Worm (Caenorhabditis elegans) whole organism, midembryonic: Measurements from ENCODE around the gene C54F6.5.

Source experiments
- T22C8.4 ChIP-seq: fragments of 200-800 bp; sonication (Bioruptor generic); IDR thresholded peaks from 2 replicates; pipeline ENCODE4 v1.3.6; 2022; ENCODE audit warnings: missing genetic modification characterization, missing compliant biosample characterization
- cog-1 ChIP-seq: sonication (generic microtip); optimal IDR thresholded peaks from 2 replicates; lab custom pipeline; 2016; ENCODE audit warnings: missing genetic modification characterization, missing compliant biosample characterization
- flt-1 ChIP-seq: fragments of 200-800 bp; sonication (Bioruptor generic); IDR thresholded peaks from 2 replicates; pipeline ENCODE4 v1.3.6; 2022; ENCODE audit warnings: missing genetic modification characterization, missing compliant biosample characterization
- klf-2 ChIP-seq: fragments of 200-800 bp; sonication (Bioruptor generic); conservative IDR thresholded peaks from 2 replicates; pipeline ENCODE4 v1.3.6; 2022; ENCODE audit warnings: missing genetic modification reagents, missing genetic modification characterization, missing compliant biosample characterization
- ref-1 ChIP-seq: fragments of 200-800 bp; sonication (Bioruptor generic); conservative IDR thresholded peaks from 2 replicates; pipeline ENCODE4 v1.3.6; 2022; ENCODE audit warnings: missing genetic modification reagents, missing genetic modification characterization, missing compliant biosample characterization
- tab-1 ChIP-seq: fragments of 200-800 bp; sonication (Bioruptor generic); IDR thresholded peaks from 2 replicates; pipeline ENCODE4 v1.3.6; 2022; ENCODE audit warnings: missing genetic modification characterization, missing compliant biosample characterization
- ztf-23 ChIP-seq: fragments of 200-800 bp; sonication (Bioruptor generic); IDR thresholded peaks from 2 replicates; pipeline ENCODE4 v1.3.6; 2022; ENCODE audit warnings: missing genetic modification reagents, missing genetic modification characterization, missing compliant biosample characterization
- ztf-29 ChIP-seq: fragments of 200-800 bp; sonication (Bioruptor generic); IDR thresholded peaks from 2 replicates; pipeline ENCODE4 v1.3.6; 2022; ENCODE audit warnings: missing genetic modification reagents, missing genetic modification characterization, missing compliant biosample characterization

DNA sequence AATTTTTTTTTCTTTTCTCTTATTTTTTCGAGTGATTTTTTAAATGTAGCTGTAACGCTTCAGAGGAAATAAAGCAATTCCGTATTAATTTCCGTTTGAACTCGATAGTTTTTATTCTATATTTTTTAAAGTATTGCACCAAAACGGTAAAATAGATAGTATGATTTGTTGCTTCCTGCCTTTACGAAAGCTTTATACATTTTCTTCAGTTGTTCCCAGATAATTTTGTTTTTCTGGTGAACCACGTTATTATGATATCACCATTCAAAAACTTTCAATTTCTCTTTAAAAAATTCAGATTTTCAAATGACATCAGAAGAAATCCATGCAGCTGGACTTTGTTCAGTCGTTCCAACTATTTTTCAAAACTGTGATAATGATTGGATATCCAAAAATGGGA lies 14.0 kb upstream of the C54F6.5 start, which contains the start of gene srb-18:
- TF ChIP-seq flt-1 (GFP tag; lab: Robert Waterston, UW) (no peak), ztf-23 (no peak), ztf-29 (GFP tag; lab: Robert Waterston, UW) (no peak), T22C8.4 (GFP tag; lab: Robert Waterston, UW) (no peak), tab-1 (GFP tag; lab: Robert Waterston, UW) (no peak), cog-1 (tag; lab: Kevin White, UChicago) (no peak), ref-1 (no peak), klf-2 (no peak)
